Worm (Caenorhabditis elegans): Measurements from ENCODE around the gene znf-782.

ce11 chrIV:1063058-1063457 is 4.3 kb downstream of the znf-782 start:
- no peak for TF ChIP-seq nhr-12 (tag; optimal IDR thresholded peaks at IDR 0.05)
- no peak for TF ChIP-seq nhr-85 (tag)
- TF ChIP-seq lin-35 (GFP tag; optimal IDR thresholded peaks at IDR 0.05): no peak
- no peak for TF ChIP-seq Y116A8C.19 (tag; optimal IDR thresholded peaks at IDR 0.05; ENCODE audit: borderline replicate concordance)
- no peak for TF ChIP-seq snpc-4 (tag; optimal IDR thresholded peaks at IDR 0.05)
- TF ChIP-seq nhr-90 (tag; optimal IDR thresholded peaks at IDR 0.05; ENCODE audit: poor library complexity): no peak

Measured in whole organism, L1 larva.